Worm (Caenorhabditis elegans) whole organism, L1 larva: ENCODE data around the gene rpi-1.

Source experiments
- nhr-28 ChIP-seq: fragments of 150-350 bp; optimal IDR thresholded peaks from 2 replicates; lab custom pipeline; 2014; ENCODE audit warnings: missing biosample characterization, missing genetic modification characterization
- nhr-71 ChIP-seq: sonication (generic microtip); optimal IDR thresholded peaks from 2 replicates; lab custom pipeline; 2016; ENCODE audit warnings: mild to moderate bottlenecking, missing genetic modification characterization, moderate library complexity, missing compliant biosample characterization
- snpc-4 ChIP-seq: fragments of 150-350 bp; optimal IDR thresholded peaks from 2 replicates; lab custom pipeline; 2014; ENCODE audit warnings: missing biosample characterization, missing genetic modification characterization
- sptf-1 ChIP-seq: fragments of 150-350 bp; optimal IDR thresholded peaks from 2 replicates; lab custom pipeline; 2014; ENCODE audit warnings: missing biosample characterization, missing genetic modification characterization
- unc-130 ChIP-seq: fragments of 150-350 bp; optimal IDR thresholded peaks from 2 replicates; lab custom pipeline; 2017; ENCODE audit warnings: missing biosample characterization, missing genetic modification characterization, inconsistent platforms

DNA sequence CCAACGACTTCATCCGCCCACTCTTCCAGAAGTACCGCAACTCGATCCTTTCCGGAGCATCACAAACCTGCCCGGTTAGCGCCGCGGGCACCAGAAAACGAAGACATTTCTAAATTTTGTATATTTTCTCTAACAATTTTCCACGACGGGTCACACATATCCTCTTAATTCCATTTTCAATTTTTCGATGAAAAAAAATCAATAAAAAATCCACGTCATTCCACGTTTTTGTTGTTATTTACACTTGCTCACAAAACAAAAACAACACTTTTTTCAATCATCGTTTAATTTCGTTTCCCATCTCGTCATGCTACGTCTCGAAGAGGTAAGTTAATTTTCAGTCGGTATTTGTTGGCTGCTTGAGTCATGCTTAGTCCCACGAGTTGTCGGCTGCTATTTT lies 46.1 kb upstream of the rpi-1 start, which contains the start of gene F01D5.7:
- TF ChIP-seq sptf-1 (tag; lab: Kevin White, UChicago), result no peak
- TF ChIP-seq unc-130 (tag; lab: Kevin White, UChicago), result no peak
- no peak for TF ChIP-seq nhr-71 (tag; lab: Kevin White, UChicago)
- TF ChIP-seq nhr-28 (tag; lab: Kevin White, UChicago), result no peak
- TF ChIP-seq snpc-4, result no peak
